Worm (Caenorhabditis elegans) whole organism, L4 larva: ENCODE data around the gene clec-172.
A peak's percentile ranks its signal among the peaks of the same experiment; 100 is the strongest.

Experiments
- Y105C5A.15 ChIP-seq: fragments of 200-800 bp; sonication (Bioruptor generic); IDR thresholded peaks from 2 replicates; pipeline ENCODE4 v1.3.6; 2022; ENCODE audit warnings: missing genetic modification characterization, missing compliant biosample characterization
- aha-1 ChIP-seq: fragments of 150-350 bp; peaks from one replicate; lab custom pipeline; 2014; ENCODE audit warnings: missing biosample characterization, missing genetic modification characterization
- ama-1 ChIP-seq: fragments of 150-350 bp; optimal IDR thresholded peaks from 2 replicates; lab custom pipeline; 2014; ENCODE audit warnings: inconsistent platforms, mixed read lengths
- arid-1 ChIP-seq: fragments of 200-800 bp; sonication (Bioruptor generic); conservative IDR thresholded peaks from 2 replicates; pipeline ENCODE4 v1.3.6; 2022; ENCODE audit warnings: missing genetic modification reagents, missing genetic modification characterization, missing compliant biosample characterization
- ces-1 ChIP-seq: fragments of 150-350 bp; sonication (generic microtip); optimal IDR thresholded peaks from 4 replicates; lab custom pipeline; 2014; ENCODE audit warnings: missing biosample characterization, missing genetic modification reagents, missing genetic modification characterization
- ctbp-1 ChIP-seq: fragments of 200-800 bp; sonication (Bioruptor generic); IDR thresholded peaks from 2 replicates; pipeline ENCODE4 v1.3.6; 2022; ENCODE audit warnings: missing genetic modification reagents, missing genetic modification characterization, missing compliant biosample characterization
- daf-12 ChIP-seq: fragments of 150-350 bp; optimal IDR thresholded peaks from 2 replicates; lab custom pipeline; 2014; ENCODE audit warnings: missing biosample characterization, missing genetic modification reagents, missing genetic modification characterization
- daf-16 ChIP-seq, 3 experiments: sonication (generic microtip); optimal IDR thresholded peaks; 2 replicates each; lab custom pipeline; 2016 to 2017; ENCODE audit warnings: missing genetic modification characterization in 3 of 3, missing genetic modification reagents in 3 of 3, mild to moderate bottlenecking in 2 of 3, missing compliant biosample characterization in 2 of 3, missing biosample characterization in 1 of 3, moderate library complexity in 1 of 3
- dmd-6 ChIP-seq: fragments of 200-800 bp; sonication (Bioruptor generic); IDR thresholded peaks from 2 replicates; pipeline ENCODE4 v1.3.6; 2022; ENCODE audit warnings: missing genetic modification reagents, missing genetic modification characterization, missing compliant biosample characterization
- dve-1 ChIP-seq: sonication (generic microtip); optimal IDR thresholded peaks from 2 replicates; lab custom pipeline; 2017; ENCODE audit warnings: antibody characterized with exemption, mild to moderate bottlenecking, missing genetic modification characterization, missing compliant biosample characterization; ENCODE audit not compliant: insufficient read depth
- fkh-10 ChIP-seq: fragments of 150-350 bp; optimal IDR thresholded peaks from 2 replicates; lab custom pipeline; 2014; ENCODE audit warnings: missing biosample characterization, missing genetic modification reagents, missing genetic modification characterization
- fos-1 ChIP-seq: fragments of 150-350 bp; optimal IDR thresholded peaks from 2 replicates; lab custom pipeline; 2014; ENCODE audit warnings: missing biosample characterization, missing genetic modification characterization
- hlh-11 ChIP-seq: fragments of 200-800 bp; sonication (Bioruptor generic); optimal IDR thresholded peaks from 2 replicates; lab custom pipeline; 2018; ENCODE audit warnings: mild to moderate bottlenecking, missing genetic modification characterization, missing compliant biosample characterization
- lin-29 ChIP-seq: fragments of 200-800 bp; sonication (Bioruptor generic); IDR thresholded peaks from 2 replicates; pipeline ENCODE4 v1.3.6; 2022; ENCODE audit warnings: missing genetic modification reagents, missing genetic modification characterization, missing compliant biosample characterization
- lin-39 ChIP-seq: fragments of 150-350 bp; optimal IDR thresholded peaks from 2 replicates; lab custom pipeline; 2014; ENCODE audit warnings: missing biosample characterization, missing genetic modification reagents, missing genetic modification characterization
- lsy-2 ChIP-seq, 2 experiments: fragments of 150-350 bp in 1 of 2; sonication (generic microtip) in 1 of 2; optimal IDR thresholded peaks; 2 replicates each; lab custom pipeline; 2014 to 2017; ENCODE audit warnings: missing biosample characterization in 2 of 2, missing genetic modification characterization in 2 of 2
- madf-5 ChIP-seq, 2 experiments: fragments of 200-800 bp; sonication (Bioruptor generic); IDR thresholded peaks; 2 replicates each; pipeline ENCODE4 v1.3.6; 2022; ENCODE audit warnings: missing compliant biosample characterization in 2 of 2, missing genetic modification characterization in 2 of 2
- madf-9 ChIP-seq: fragments of 200-800 bp; sonication (Bioruptor generic); conservative IDR thresholded peaks from 2 replicates; pipeline ENCODE4 v1.3.6; 2022; ENCODE audit warnings: missing genetic modification reagents, missing genetic modification characterization, missing compliant biosample characterization
- mxl-2 ChIP-seq: fragments of 200-800 bp; sonication (Bioruptor generic); conservative IDR thresholded peaks from 2 replicates; pipeline ENCODE4 v1.3.6; 2022; ENCODE audit warnings: missing genetic modification reagents, missing genetic modification characterization, missing compliant biosample characterization
- nhr-11 ChIP-seq: fragments of 150-350 bp; optimal IDR thresholded peaks from 2 replicates; lab custom pipeline; 2014; ENCODE audit warnings: missing biosample characterization, missing genetic modification characterization
- nhr-237 ChIP-seq: sonication (generic microtip); optimal IDR thresholded peaks from 2 replicates; lab custom pipeline; 2017; ENCODE audit warnings: missing biosample characterization, missing genetic modification characterization
- nhr-25 ChIP-seq: sonication (generic microtip); optimal IDR thresholded peaks from 2 replicates; lab custom pipeline; 2017; ENCODE audit warnings: missing genetic modification characterization, mild to moderate bottlenecking, missing compliant biosample characterization, antibody characterized with exemption, moderate library complexity, borderline replicate concordance; ENCODE audit not compliant: insufficient read depth
- nhr-28 ChIP-seq: fragments of 150-350 bp; optimal IDR thresholded peaks from 2 replicates; lab custom pipeline; 2014; ENCODE audit warnings: missing biosample characterization, missing genetic modification characterization
- nhr-77 ChIP-seq: fragments of 150-350 bp; optimal IDR thresholded peaks from 2 replicates; lab custom pipeline; 2014; ENCODE audit warnings: missing biosample characterization, missing genetic modification characterization
- pqm-1 ChIP-seq: sonication (generic microtip); optimal IDR thresholded peaks from 2 replicates; lab custom pipeline; 2017; ENCODE audit warnings: missing biosample characterization, missing genetic modification characterization
- set-16 ChIP-seq: fragments of 200-800 bp; sonication (Bioruptor generic); IDR thresholded peaks from 2 replicates; pipeline ENCODE4 v1.3.6; 2022; ENCODE audit warnings: missing genetic modification reagents, missing genetic modification characterization, missing compliant biosample characterization
- skn-1 ChIP-seq: fragments of 150-350 bp; optimal IDR thresholded peaks from 2 replicates; lab custom pipeline; 2014; ENCODE audit warnings: missing biosample characterization, missing genetic modification characterization
- snpc-1.2 ChIP-seq: fragments of 200-800 bp; sonication (Bioruptor generic); IDR thresholded peaks from 2 replicates; pipeline ENCODE4 v1.3.6; 2022; ENCODE audit warnings: missing genetic modification reagents, missing genetic modification characterization, missing compliant biosample characterization
- spr-3 ChIP-seq: fragments of 200-800 bp; sonication (Bioruptor generic); optimal IDR thresholded peaks from 2 replicates; lab custom pipeline; 2018; ENCODE audit warnings: mild to moderate bottlenecking, missing genetic modification characterization, missing compliant biosample characterization
- tra-1 ChIP-seq: fragments of 200-800 bp; sonication (Bioruptor generic); IDR thresholded peaks from 2 replicates; pipeline ENCODE4 v1.3.6; 2022; ENCODE audit warnings: missing genetic modification reagents, missing genetic modification characterization, missing compliant biosample characterization
- unc-130 ChIP-seq: sonication (generic microtip); optimal IDR thresholded peaks from 2 replicates; lab custom pipeline; 2016; ENCODE audit warnings: missing genetic modification reagents, missing genetic modification characterization, missing compliant biosample characterization
- unc-62 ChIP-seq, 3 experiments: fragments of 150-350 bp in 1 of 3; sonication (generic microtip); optimal IDR thresholded peaks in 2 of 3; peaks in 1 of 3; 1 replicate in 1 of 3; 2 replicates in 2 of 3; lab custom pipeline; 2014 to 2017; ENCODE audit warnings: missing biosample characterization in 3 of 3, missing genetic modification characterization in 3 of 3, missing genetic modification reagents in 3 of 3, missing genotype in 1 of 3
- zfp-2 ChIP-seq: sonication (generic microtip); optimal IDR thresholded peaks from 2 replicates; lab custom pipeline; 2016; ENCODE audit warnings: mild to moderate bottlenecking, missing genetic modification characterization, missing compliant biosample characterization
- zfp-3 ChIP-seq: fragments of 200-800 bp; sonication (Bioruptor generic); conservative IDR thresholded peaks from 2 replicates; pipeline ENCODE4 v1.3.6; 2022; ENCODE audit warnings: missing genetic modification reagents, missing genetic modification characterization, missing compliant biosample characterization
- ztf-11 ChIP-seq: fragments of 150-350 bp; optimal IDR thresholded peaks from 2 replicates; lab custom pipeline; 2014; ENCODE audit warnings: missing biosample characterization, missing genetic modification characterization

Gene clec-172

ce11 chrIV:1555021-1555720 lies 38.7 kb upstream of the clec-172 start, which contains the start of gene C34H4.1:
Gene C34H4.1 (plus strand): TSS chrIV:1555579.
- TF ChIP-seq hlh-11 (tag; lab: Kevin White, UChicago), result peak; percentile 19
- TF ChIP-seq dmd-6 (GFP tag; lab: Robert Waterston, UW), result peak; percentile 50; the same call in 1 of the 2 replicates
- TF ChIP-seq pqm-1 (tag; lab: Kevin White, UChicago), result peak; percentile 66
- no peak for TF ChIP-seq spr-3 (GFP tag; lab: Kevin White, UChicago)
- no peak for TF ChIP-seq daf-16 (GFP tag; optimal IDR thresholded peaks at IDR 0.05; lab: Kevin White, UChicago)
- peak; percentile 46 for TF ChIP-seq daf-16 (tag; optimal IDR thresholded peaks at IDR 0.05; lab: Kevin White, UChicago)
- no peak for TF ChIP-seq nhr-25
- no peak for TF ChIP-seq mxl-2 (GFP tag; lab: Robert Waterston, UW)
- peak; percentile 28; the same call in 1 of the 2 replicates for TF ChIP-seq set-16 (GFP tag; lab: Robert Waterston, UW)
- TF ChIP-seq unc-130 (GFP tag; lab: Kevin White, UChicago), result no peak
- peak in 1 of 2 experiments; percentile 82 for TF ChIP-seq unc-62 (GFP tag; optimal IDR thresholded peaks at IDR 0.05 in 1 of 2; lab: Kevin White, UChicago)
- no peak for TF ChIP-seq unc-62 (tag; optimal IDR thresholded peaks at IDR 0.05; lab: Kevin White, UChicago)
- TF ChIP-seq daf-12 (tag; lab: Kevin White, UChicago), result no peak
- peak; percentile 21 for TF ChIP-seq nhr-77
- no peak for TF ChIP-seq madf-5 (GFP tag; IDR thresholded peaks at IDR 0.05; lab: Robert Waterston, UW)
- no peak for TF ChIP-seq zfp-2 (tag; lab: Kevin White, UChicago)
- peak; percentile 5 for TF ChIP-seq dve-1 (tag; lab: Kevin White, UChicago)
- TF ChIP-seq nhr-28 (tag; lab: Kevin White, UChicago), result peak; percentile 49
- peak; percentile 53 for TF ChIP-seq aha-1

- TF ChIP-seq lin-29 (GFP tag; lab: Robert Waterston, UW) (no peak), snpc-1.2 (GFP tag; lab: Robert Waterston, UW) (no peak), set-16 (GFP tag; lab: Robert Waterston, UW) (no peak), nhr-25 (no peak), ama-1 (lab: Kevin White, UChicago) (no peak), Y105C5A.15 (GFP tag; lab: Robert Waterston, UW) (no peak), fkh-10 (GFP tag; lab: Kevin White, UChicago) (no peak), unc-62 (GFP tag; optimal IDR thresholded peaks at IDR 0.05 in 1 of 2; lab: Kevin White, UChicago) (no peak), unc-62 (tag; optimal IDR thresholded peaks at IDR 0.05; lab: Kevin White, UChicago) (no peak), lsy-2 (tag; optimal IDR thresholded peaks at IDR 0.05; lab: Kevin White, UChicago) (no peak), ztf-11 (tag; lab: Kevin White, UChicago) (no peak), hlh-11 (tag; lab: Kevin White, UChicago) (peak; percentile 1), arid-1 (GFP tag; lab: Robert Waterston, UW) (no peak), lin-39 (tag; lab: Kevin White, UChicago) (no peak), madf-9 (no peak), skn-1 (no peak), tra-1 (GFP tag; lab: Robert Waterston, UW) (no peak), fos-1 (no peak), zfp-3 (no peak), dmd-6 (GFP tag; lab: Robert Waterston, UW) (peak; percentile 11; the same call in 1 of the 2 replicates), ces-1 (no peak), ctbp-1 (GFP tag; lab: Robert Waterston, UW) (no peak), nhr-237 (tag; lab: Kevin White, UChicago) (no peak), nhr-11 (tag; lab: Kevin White, UChicago) (no peak), pqm-1 (tag; lab: Kevin White, UChicago) (peak; percentile 44), nhr-28 (tag; lab: Kevin White, UChicago) (peak; percentile 62)
- TF ChIP-seq, all 104 proteins: peak for 4
Measured at ce11 chrIV:1553195-1553918, 36.9 kb upstream of the clec-172 start, which contains the start of gene C34H4.2. Gene C34H4.2 (plus strand): TSS chrIV:1553752.
